Worm (Caenorhabditis elegans) whole organism, L4 larva: Measurements from ENCODE around the gene adal-1.

Experiments used
- D1046.2 ChIP-seq: fragments of 200-800 bp; sonication (Bioruptor generic); IDR thresholded peaks from 2 replicates; pipeline ENCODE4 v1.3.6; 2022; ENCODE audit warnings: missing genetic modification characterization, missing compliant biosample characterization
- F26F4.8 ChIP-seq: fragments of 200-800 bp; sonication (Bioruptor generic); conservative IDR thresholded peaks from 2 replicates; pipeline ENCODE4 v1.3.6; 2022; ENCODE audit warnings: missing genetic modification characterization, missing compliant biosample characterization
- F49E8.2 ChIP-seq: sonication (generic microtip); optimal IDR thresholded peaks from 2 replicates; lab custom pipeline; 2016; ENCODE audit warnings: missing compliant biosample characterization, mild to moderate bottlenecking, missing genetic modification characterization, borderline replicate concordance
- Y105C5A.15 ChIP-seq: fragments of 200-800 bp; sonication (Bioruptor generic); IDR thresholded peaks from 2 replicates; pipeline ENCODE4 v1.3.6; 2022; ENCODE audit warnings: missing genetic modification characterization, missing compliant biosample characterization
- ZK337.2 ChIP-seq: fragments of 200-800 bp; sonication (Bioruptor generic); IDR thresholded peaks from 2 replicates; pipeline ENCODE4 v1.3.6; 2022; ENCODE audit warnings: missing genetic modification reagents, missing genetic modification characterization, missing compliant biosample characterization
- attf-4 ChIP-seq: sonication (generic microtip); optimal IDR thresholded peaks from 3 replicates; lab custom pipeline; 2017; ENCODE audit warnings: missing biosample characterization, missing genetic modification characterization
- ctbp-1 ChIP-seq: fragments of 200-800 bp; sonication (Bioruptor generic); IDR thresholded peaks from 2 replicates; pipeline ENCODE4 v1.3.6; 2022; ENCODE audit warnings: missing genetic modification reagents, missing genetic modification characterization, missing compliant biosample characterization
- daf-12 ChIP-seq: fragments of 150-350 bp; optimal IDR thresholded peaks from 2 replicates; lab custom pipeline; 2014; ENCODE audit warnings: missing biosample characterization, missing genetic modification reagents, missing genetic modification characterization
- daf-16 ChIP-seq, 3 experiments: sonication (generic microtip); optimal IDR thresholded peaks; 2 replicates each; lab custom pipeline; 2016 to 2017; ENCODE audit warnings: missing genetic modification characterization in 3 of 3, missing genetic modification reagents in 3 of 3, mild to moderate bottlenecking in 2 of 3, missing compliant biosample characterization in 2 of 3, missing biosample characterization in 1 of 3, moderate library complexity in 1 of 3
- daf-19 ChIP-seq: fragments of 200-800 bp; sonication (Bioruptor generic); conservative IDR thresholded peaks from 2 replicates; pipeline ENCODE4 v1.3.6; 2022; ENCODE audit warnings: missing genetic modification characterization, missing compliant biosample characterization
- daf-8 ChIP-seq: fragments of 200-800 bp; sonication (Bioruptor generic); IDR thresholded peaks from 2 replicates; pipeline ENCODE4 v1.3.6; 2022; ENCODE audit warnings: missing genetic modification characterization, missing compliant biosample characterization
- dve-1 ChIP-seq: sonication (generic microtip); optimal IDR thresholded peaks from 2 replicates; lab custom pipeline; 2017; ENCODE audit warnings: antibody characterized with exemption, mild to moderate bottlenecking, missing genetic modification characterization, missing compliant biosample characterization; ENCODE audit not compliant: insufficient read depth
- egl-43 ChIP-seq: fragments of 200-800 bp; sonication (Bioruptor generic); IDR thresholded peaks from 2 replicates; pipeline ENCODE4 v1.3.6; 2022; ENCODE audit warnings: missing genetic modification reagents, missing genetic modification characterization, missing compliant biosample characterization
- hif-1 ChIP-seq, 2 experiments: sonication (generic microtip); optimal IDR thresholded peaks; 2 replicates each; lab custom pipeline; 2016 to 2017; ENCODE audit warnings: missing compliant biosample characterization in 2 of 2, missing genetic modification characterization in 2 of 2, missing genetic modification reagents in 2 of 2, missing genotype in 2 of 2, mild to moderate bottlenecking in 1 of 2
- hlh-11 ChIP-seq: fragments of 200-800 bp; sonication (Bioruptor generic); optimal IDR thresholded peaks from 2 replicates; lab custom pipeline; 2018; ENCODE audit warnings: mild to moderate bottlenecking, missing genetic modification characterization, missing compliant biosample characterization
- hlh-30 ChIP-seq: sonication (generic microtip); optimal IDR thresholded peaks from 2 replicates; lab custom pipeline; 2017; ENCODE audit warnings: antibody characterized with exemption, mild to moderate bottlenecking, missing genetic modification characterization, missing compliant biosample characterization; ENCODE audit not compliant: insufficient read depth
- lin-1 ChIP-seq: fragments of 200-800 bp; sonication (Bioruptor generic); IDR thresholded peaks from 2 replicates; pipeline ENCODE4 v1.3.6; 2022; ENCODE audit warnings: missing genetic modification reagents, missing genetic modification characterization, missing compliant biosample characterization
- lin-29 ChIP-seq: fragments of 200-800 bp; sonication (Bioruptor generic); IDR thresholded peaks from 2 replicates; pipeline ENCODE4 v1.3.6; 2022; ENCODE audit warnings: missing genetic modification reagents, missing genetic modification characterization, missing compliant biosample characterization
- lin-39 ChIP-seq: fragments of 150-350 bp; optimal IDR thresholded peaks from 2 replicates; lab custom pipeline; 2014; ENCODE audit warnings: missing biosample characterization, missing genetic modification reagents, missing genetic modification characterization
- lir-3 ChIP-seq: sonication (generic microtip); optimal IDR thresholded peaks from 2 replicates; lab custom pipeline; 2016; ENCODE audit warnings: mild to moderate bottlenecking, missing genetic modification characterization, missing compliant biosample characterization
- lsy-2 ChIP-seq, 2 experiments: fragments of 150-350 bp in 1 of 2; sonication (generic microtip) in 1 of 2; optimal IDR thresholded peaks; 2 replicates each; lab custom pipeline; 2014 to 2017; ENCODE audit warnings: missing biosample characterization in 2 of 2, missing genetic modification characterization in 2 of 2
- madf-5 ChIP-seq, 2 experiments: fragments of 200-800 bp; sonication (Bioruptor generic); IDR thresholded peaks; 2 replicates each; pipeline ENCODE4 v1.3.6; 2022; ENCODE audit warnings: missing compliant biosample characterization in 2 of 2, missing genetic modification characterization in 2 of 2
- mdl-1 ChIP-seq, 2 experiments: fragments of 150-350 bp in 1 of 2; sonication (generic microtip) in 1 of 2; optimal IDR thresholded peaks; 2 replicates each; lab custom pipeline; 2014 to 2017; ENCODE audit warnings: missing biosample characterization in 2 of 2, missing genetic modification characterization in 2 of 2
- nhr-237 ChIP-seq: sonication (generic microtip); optimal IDR thresholded peaks from 2 replicates; lab custom pipeline; 2017; ENCODE audit warnings: missing biosample characterization, missing genetic modification characterization
- nhr-28 ChIP-seq: fragments of 150-350 bp; optimal IDR thresholded peaks from 2 replicates; lab custom pipeline; 2014; ENCODE audit warnings: missing biosample characterization, missing genetic modification characterization
- nhr-6 ChIP-seq: fragments of 150-350 bp; optimal IDR thresholded peaks from 2 replicates; lab custom pipeline; 2014; ENCODE audit warnings: missing biosample characterization, missing genetic modification characterization
- nhr-76 ChIP-seq: fragments of 150-350 bp; optimal IDR thresholded peaks from 2 replicates; lab custom pipeline; 2014; ENCODE audit warnings: missing biosample characterization, missing genetic modification characterization
- php-3 ChIP-seq: fragments of 200-800 bp; sonication (Bioruptor generic); IDR thresholded peaks from 2 replicates; pipeline ENCODE4 v1.3.6; 2022; ENCODE audit warnings: missing genetic modification reagents, missing genetic modification characterization, missing compliant biosample characterization
- pqm-1 ChIP-seq: sonication (generic microtip); optimal IDR thresholded peaks from 2 replicates; lab custom pipeline; 2017; ENCODE audit warnings: missing biosample characterization, missing genetic modification characterization
- rbr-2 ChIP-seq: sonication (generic microtip); optimal IDR thresholded peaks from 2 replicates; lab custom pipeline; 2016; ENCODE audit warnings: missing genotype, missing genetic modification characterization, missing compliant biosample characterization
- set-16 ChIP-seq: fragments of 200-800 bp; sonication (Bioruptor generic); IDR thresholded peaks from 2 replicates; pipeline ENCODE4 v1.3.6; 2022; ENCODE audit warnings: missing genetic modification reagents, missing genetic modification characterization, missing compliant biosample characterization
- spr-1 ChIP-seq: sonication (generic microtip); optimal IDR thresholded peaks from 2 replicates; lab custom pipeline; 2016; ENCODE audit warnings: mild to moderate bottlenecking, missing genetic modification characterization, missing compliant biosample characterization
- unc-62 ChIP-seq, 3 experiments: fragments of 150-350 bp in 1 of 3; sonication (generic microtip); optimal IDR thresholded peaks in 2 of 3; peaks in 1 of 3; 1 replicate in 1 of 3; 2 replicates in 2 of 3; lab custom pipeline; 2014 to 2017; ENCODE audit warnings: missing biosample characterization in 3 of 3, missing genetic modification characterization in 3 of 3, missing genetic modification reagents in 3 of 3, missing genotype in 1 of 3
- vab-7 ChIP-seq: fragments of 200-800 bp; sonication (Bioruptor generic); IDR thresholded peaks from 2 replicates; pipeline ENCODE4 v1.3.6; 2022; ENCODE audit warnings: missing genetic modification reagents, missing genetic modification characterization, missing compliant biosample characterization
- zfp-2 ChIP-seq: sonication (generic microtip); optimal IDR thresholded peaks from 2 replicates; lab custom pipeline; 2016; ENCODE audit warnings: mild to moderate bottlenecking, missing genetic modification characterization, missing compliant biosample characterization
- ztf-7 ChIP-seq: fragments of 150-350 bp; optimal IDR thresholded peaks from 2 replicates; lab custom pipeline; 2014; ENCODE audit warnings: missing biosample characterization, missing genetic modification characterization

adal-1 gene

ce11 chrII:6913309-6913708 lies 19.9 kb upstream of the adal-1 start, which contains the start of gene cyn-10 (continued):
- no peak for TF ChIP-seq pqm-1 (tag; lab: Kevin White, UChicago)
- TF ChIP-seq madf-5 (GFP tag; IDR thresholded peaks at IDR 0.05; lab: Robert Waterston, UW): no peak; a peak in 1 of 4 replicates
- TF ChIP-seq egl-43 (GFP tag; lab: Robert Waterston, UW): no peak
- TF ChIP-seq D1046.2 (GFP tag; lab: Robert Waterston, UW): no peak; the same call in 1 of the 2 replicates
- no peak for TF ChIP-seq Y105C5A.15 (GFP tag; lab: Robert Waterston, UW)
- peak; percentile 45 for TF ChIP-seq rbr-2 (tag; lab: Kevin White, UChicago)
- no peak for TF ChIP-seq nhr-6 (tag; lab: Kevin White, UChicago)
- TF ChIP-seq daf-19 (GFP tag; lab: Robert Waterston, UW): no peak
- TF ChIP-seq daf-8: no peak
- no peak for TF ChIP-seq spr-1
- TF ChIP-seq vab-7: no peak; the same call in 1 of the 2 replicates
- TF ChIP-seq attf-4 (tag; lab: Kevin White, UChicago): no peak
- peak; percentile 98 for TF ChIP-seq ZK337.2 (GFP tag; lab: Robert Waterston, UW)
- no peak for TF ChIP-seq daf-12 (tag; lab: Kevin White, UChicago)
- no peak for TF ChIP-seq lin-29 (GFP tag; lab: Robert Waterston, UW)
- no peak for TF ChIP-seq lin-1 (GFP tag; lab: Robert Waterston, UW)
- TF ChIP-seq, all 104 proteins: peak for 37

ce11 chrII:6909568-6910122 lies 16.2 kb upstream of the adal-1 start, which contains the start of gene asm-1:
TSS of gene asm-1 (plus strand) at chrII:6910072.
- peak; percentile 63 for TF ChIP-seq php-3 (GFP tag; lab: Robert Waterston, UW)
- TF ChIP-seq nhr-76 (tag; lab: Kevin White, UChicago): no peak
- no peak for TF ChIP-seq mdl-1 (tag; optimal IDR thresholded peaks at IDR 0.05; lab: Kevin White, UChicago)
- no peak for TF ChIP-seq attf-4 (tag; lab: Kevin White, UChicago)
- peak in 1 of 2 experiments; percentile 21 for TF ChIP-seq lsy-2 (tag; optimal IDR thresholded peaks at IDR 0.05; lab: Kevin White, UChicago)
- no peak for TF ChIP-seq zfp-2 (tag; lab: Kevin White, UChicago)
- no peak for TF ChIP-seq hif-1 (tag; optimal IDR thresholded peaks at IDR 0.05; lab: Kevin White, UChicago)
- peak; percentile 36 for TF ChIP-seq dve-1 (tag; lab: Kevin White, UChicago)
- TF ChIP-seq lin-39 (tag; lab: Kevin White, UChicago): no peak
- no peak for TF ChIP-seq nhr-237 (tag; lab: Kevin White, UChicago)
- no peak for TF ChIP-seq pqm-1 (tag; lab: Kevin White, UChicago)
- TF ChIP-seq ztf-7 (tag; lab: Kevin White, UChicago): no peak
- no peak for TF ChIP-seq ctbp-1 (GFP tag; lab: Robert Waterston, UW)
- TF ChIP-seq hlh-11 (tag; lab: Kevin White, UChicago): peak; percentile 34
- peak; percentile 49 for TF ChIP-seq hlh-30 (tag; lab: Kevin White, UChicago)
- no peak for TF ChIP-seq lir-3 (tag; lab: Kevin White, UChicago)

- no peak for TF ChIP-seq F26F4.8
- TF ChIP-seq F49E8.2 (tag; lab: Kevin White, UChicago): no peak
- peak; percentile 38 for TF ChIP-seq nhr-28 (tag; lab: Kevin White, UChicago)
- TF ChIP-seq daf-16 (GFP tag; optimal IDR thresholded peaks at IDR 0.05; lab: Kevin White, UChicago): no peak
- peak; percentile 7 for TF ChIP-seq daf-16 (tag; optimal IDR thresholded peaks at IDR 0.05; lab: Kevin White, UChicago)
- peak in 1 of 2 experiments; percentile 9 for TF ChIP-seq mdl-1 (tag; optimal IDR thresholded peaks at IDR 0.05; lab: Kevin White, UChicago)
- peak; percentile 29 for TF ChIP-seq hlh-11 (tag; lab: Kevin White, UChicago)
- no peak for TF ChIP-seq set-16 (GFP tag; lab: Robert Waterston, UW)
- TF ChIP-seq unc-62 (GFP tag; optimal IDR thresholded peaks at IDR 0.05 in 1 of 2; lab: Kevin White, UChicago): peak in 1 of 2 experiments; percentile 89
- TF ChIP-seq unc-62 (tag; optimal IDR thresholded peaks at IDR 0.05; lab: Kevin White, UChicago): no peak
Measured at ce11 chrII:6908689-6909088, 15.2 kb upstream of the adal-1 start.
